Worm (Caenorhabditis elegans): ENCODE data around the gene Y40B10B.1.

Gene Y40B10B.1

ce11 chrV:2004229-2004628, 42.9 kb upstream of the Y40B10B.1 start, which contains the start of gene clec-206:
clec-206 (minus strand) TSS chrV:2004329.
- TF ChIP-seq unc-86 (tag; optimal IDR thresholded peaks at IDR 0.05) (no peak), hpl-2 (GFP tag; optimal IDR thresholded peaks at IDR 0.05) (no peak), C34B4.2 (tag; optimal IDR thresholded peaks at IDR 0.05) (no peak), unc-130 (tag; optimal IDR thresholded peaks at IDR 0.05) (no peak), nhr-85 (tag) (no peak), unc-62 (GFP tag; optimal IDR thresholded peaks at IDR 0.05) (no peak), aha-1 (tag; optimal IDR thresholded peaks at IDR 0.05) (no peak), nhr-28 (tag; optimal IDR thresholded peaks at IDR 0.05) (no peak)

- TF ChIP-seq nhr-20 (tag; optimal IDR thresholded peaks at IDR 0.05) (peak; percentile 51), blmp-1 (tag; optimal IDR thresholded peaks at IDR 0.05) (no peak), lin-15B (tag; optimal IDR thresholded peaks at IDR 0.05) (no peak), elt-2 (tag; optimal IDR thresholded peaks at IDR 0.05) (peak; percentile 58), elt-3 (tag; optimal IDR thresholded peaks at IDR 0.05) (peak in 1 of 6 experiments; percentile 69), lin-35 (GFP tag; optimal IDR thresholded peaks at IDR 0.05) (peak in 1 of 2 experiments; percentile 22), nhr-90 (tag; optimal IDR thresholded peaks at IDR 0.05; ENCODE audit: poor library complexity) (peak; percentile 40), jun-1 (tag; optimal IDR thresholded peaks at IDR 0.05) (peak; percentile 3), lin-14 (GFP tag; optimal IDR thresholded peaks at IDR 0.05) (peak; percentile 71)
Measured at ce11 chrV:1999531-2000094, 38.3 kb upstream of the Y40B10B.1 start, which contains the start of gene alh-5. alh-5 (minus strand) TSS chrV:1999581.

ce11 chrV:1998358-1998757, 37.0 kb upstream of the Y40B10B.1 start:
- TF ChIP-seq elt-3 (tag; optimal IDR thresholded peaks at IDR 0.05) (peak in 3 of 6 experiments; percentile 32 to 56 (median 37)), C04F5.9 (tag; optimal IDR thresholded peaks at IDR 0.05) (no peak), elt-2 (tag; optimal IDR thresholded peaks at IDR 0.05) (peak; percentile 45), lin-15B (tag; optimal IDR thresholded peaks at IDR 0.05) (no peak), ceh-63 (GFP tag; optimal IDR thresholded peaks at IDR 0.05) (no peak), fkh-4 (tag; optimal IDR thresholded peaks at IDR 0.05; ENCODE audit: borderline replicate concordance) (no peak), nhr-20 (tag; optimal IDR thresholded peaks at IDR 0.05) (peak; percentile 19), grh-1 (GFP tag; IDR thresholded peaks at IDR 0.05) (no peak), nhr-237 (tag; optimal IDR thresholded peaks at IDR 0.05) (no peak), sup-37 (GFP tag; optimal IDR thresholded peaks at IDR 0.05) (no peak), unc-86 (tag; optimal IDR thresholded peaks at IDR 0.05) (no peak), tbx-2 (tag; optimal IDR thresholded peaks at IDR 0.05) (no peak), nhr-11 (tag; optimal IDR thresholded peaks at IDR 0.05) (no peak), ets-5 (GFP tag; IDR thresholded peaks at IDR 0.05) (no peak), swsn-7 (tag; optimal IDR thresholded peaks at IDR 0.05) (no peak), mdl-1 (tag; optimal IDR thresholded peaks at IDR 0.05) (no peak), ztf-4 (tag; optimal IDR thresholded peaks at IDR 0.05) (no peak), unc-130 (tag; optimal IDR thresholded peaks at IDR 0.05) (no peak), nhr-71 (tag; optimal IDR thresholded peaks at IDR 0.05) (peak; percentile 2), ceh-88 (GFP tag; IDR thresholded peaks at IDR 0.05) (no peak), nhr-28 (tag; optimal IDR thresholded peaks at IDR 0.05) (no peak), lin-14 (GFP tag; optimal IDR thresholded peaks at IDR 0.05) (peak; percentile 49)

DNA sequence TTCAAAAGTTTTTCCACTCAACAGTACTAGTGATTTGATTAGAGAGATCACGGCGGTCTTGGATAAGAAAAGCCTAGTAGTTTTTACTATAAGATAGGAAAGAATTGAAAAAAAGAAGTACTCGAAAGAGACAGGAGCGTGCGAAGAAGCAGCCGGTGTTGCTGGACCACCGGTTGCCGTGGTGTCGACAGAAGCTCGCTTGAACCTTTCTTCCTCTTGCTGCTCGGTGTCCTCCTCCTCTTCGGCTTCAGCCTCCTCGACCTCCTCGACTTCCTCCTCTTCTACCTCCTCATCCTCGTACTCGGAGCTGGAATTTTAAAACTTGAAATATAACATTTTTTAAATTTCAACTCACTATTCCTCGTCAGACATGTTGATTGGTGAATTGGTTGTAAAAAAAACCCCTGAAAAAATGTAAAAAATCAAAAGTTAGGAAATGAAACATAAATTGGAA, 31.2 kb upstream of the Y40B10B.1 start, which contains the start of gene tnt-4:
Gene tnt-4 (minus strand): TSS at position 404 of the 454 bp plus-strand sequence.
- TF ChIP-seq zip-4 (GFP tag; optimal IDR thresholded peaks at IDR 0.05) (no peak), lsy-2 (tag; optimal IDR thresholded peaks at IDR 0.05) (no peak), ces-1 (GFP tag; optimal IDR thresholded peaks at IDR 0.05) (no peak), dpl-1 (GFP tag; optimal IDR thresholded peaks at IDR 0.05) (no peak), efl-3 (GFP tag; optimal IDR thresholded peaks at IDR 0.05) (no peak), lir-3 (tag; optimal IDR thresholded peaks at IDR 0.05; ENCODE audit: poor library complexity) (no peak), F16B12.6 (tag; optimal IDR thresholded peaks at IDR 0.05) (no peak), efl-1 (optimal IDR thresholded peaks at IDR 0.05) (no peak), efl-1 (GFP tag; optimal IDR thresholded peaks at IDR 0.05 in 1 of 2) (no peak), hpl-2 (GFP tag; optimal IDR thresholded peaks at IDR 0.05) (no peak), C04F5.9 (tag; optimal IDR thresholded peaks at IDR 0.05) (no peak), egl-13 (tag; optimal IDR thresholded peaks at IDR 0.05) (no peak), nhr-11 (tag; optimal IDR thresholded peaks at IDR 0.05) (no peak), lin-13 (GFP tag; optimal IDR thresholded peaks at IDR 0.05) (no peak), jun-1 (tag; optimal IDR thresholded peaks at IDR 0.05) (no peak), C34B4.2 (tag; optimal IDR thresholded peaks at IDR 0.05) (no peak), unc-62 (GFP tag; optimal IDR thresholded peaks at IDR 0.05) (no peak), hlh-4 (tag; optimal IDR thresholded peaks at IDR 0.05) (no peak)
